Worm (Caenorhabditis elegans) whole organism, L4/young adult: ENCODE measurements around the gene ZC21.10.

Experiments
- dao-5 ChIP-seq: sonication (generic microtip); optimal IDR thresholded peaks from 2 replicates; lab custom pipeline; 2016; ENCODE audit warnings: missing genotype, missing genetic modification characterization, moderate library complexity, missing compliant biosample characterization
- him-1 ChIP-seq: sonication (generic microtip); optimal IDR thresholded peaks from 2 replicates; lab custom pipeline; 2016; ENCODE audit warnings: missing genotype, missing genetic modification reagents, missing genetic modification characterization, missing compliant biosample characterization

DNA sequence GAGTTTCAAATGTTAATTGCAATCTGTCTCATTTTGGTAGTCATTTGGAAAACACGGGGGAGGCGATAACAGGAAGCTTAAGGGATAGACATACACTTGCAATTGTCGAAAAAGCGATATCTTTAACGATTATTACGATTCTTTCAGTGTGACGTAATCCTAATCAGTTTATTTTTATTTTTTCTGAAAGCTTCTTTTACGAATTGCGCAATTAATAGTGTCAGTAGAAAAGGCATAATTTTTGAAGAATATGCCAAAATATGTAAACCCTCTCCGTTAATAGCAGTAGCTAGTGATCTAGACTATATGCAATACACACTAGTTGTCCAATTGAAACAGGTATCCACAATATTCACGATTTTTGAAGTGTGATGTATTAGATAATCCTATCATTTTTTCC is 30.5 kb downstream of the ZC21.10 start:
- TF ChIP-seq dao-5 (tag; lab: Kevin White, UChicago) (no peak), him-1 (tag; lab: Kevin White, UChicago) (no peak)
